Worm (Caenorhabditis elegans): ENCODE results near the gene K03B8.4.

DNA sequence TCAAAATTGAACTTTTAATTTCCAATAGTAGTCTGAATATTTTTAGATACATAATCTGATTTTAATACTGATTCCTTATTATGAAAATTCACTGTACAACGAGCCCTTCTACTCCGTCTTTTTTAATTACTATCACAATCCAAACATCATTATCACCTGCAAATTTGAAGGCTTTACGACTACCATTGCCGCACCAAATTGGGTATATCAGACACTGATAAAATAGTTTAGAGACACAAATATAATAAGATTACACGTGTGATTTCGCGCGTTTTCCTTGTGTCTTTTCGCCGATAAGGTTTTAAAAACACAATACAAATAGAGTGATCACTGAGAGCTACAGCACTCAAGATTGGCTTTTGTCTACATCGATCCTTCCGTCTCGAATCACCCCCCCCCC is 8.1 kb upstream of the K03B8.4 start:
- TF ChIP-seq F13C5.2 (tag; optimal IDR thresholded peaks at IDR 0.05) (no peak), tbx-11 (GFP tag; IDR thresholded peaks at IDR 0.05) (no peak)

Data from whole organism, early embryonic.